Worm (Caenorhabditis elegans) whole organism, mixed stage, embryonic: ENCODE data around the gene F56D6.13.

ENCODE experiments used
- ceh-83 ChIP-seq: fragments of 200-800 bp; sonication (Bioruptor generic); optimal IDR thresholded peaks from 2 replicates; lab custom pipeline; 2018; ENCODE audit warnings: mild to moderate bottlenecking, missing genetic modification characterization, missing compliant biosample characterization
- sem-2 ChIP-seq: fragments of 200-800 bp; sonication (Bioruptor generic); optimal IDR thresholded peaks from 2 replicates; lab custom pipeline; 2018; ENCODE audit warnings: mild to moderate bottlenecking, missing genetic modification characterization, missing compliant biosample characterization
- snpc-4 ChIP-seq: fragments of 150-350 bp; optimal IDR thresholded peaks from 2 replicates; lab custom pipeline; 2014; ENCODE audit warnings: missing biosample characterization, missing genetic modification characterization

DNA sequence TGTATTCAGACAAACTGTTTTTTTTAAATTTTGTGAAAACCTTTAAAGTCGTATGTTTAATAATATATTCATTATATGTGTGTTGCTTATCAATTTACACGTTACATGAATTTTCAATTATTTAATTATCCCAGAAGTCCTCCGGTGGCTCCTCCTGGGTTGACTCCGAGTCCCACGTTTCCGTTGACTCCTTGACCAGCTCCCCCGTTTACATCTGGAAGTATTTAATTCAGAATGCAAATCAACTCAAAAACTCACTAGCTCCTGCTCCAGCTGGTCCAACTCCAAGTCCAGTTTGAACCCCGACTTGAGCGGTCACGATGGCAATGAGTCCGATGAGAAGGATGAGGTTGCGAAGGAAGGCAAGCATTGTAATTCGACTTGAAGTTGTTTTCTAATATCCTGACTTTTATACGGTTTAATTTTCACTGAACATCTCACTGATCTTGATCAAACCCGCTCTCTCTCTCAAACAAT lies 15.2 kb upstream of the F56D6.13 start, which contains the start of gene F56D6.8:
- TF ChIP-seq sem-2 (GFP tag; lab: Kevin White, UChicago) = no peak
- TF ChIP-seq snpc-4 (tag; lab: Kevin White, UChicago) = no peak
- TF ChIP-seq ceh-83 (GFP tag; lab: Kevin White, UChicago) = no peak
